Worm (Caenorhabditis elegans) whole organism, late embryonic: ENCODE results near the gene M28.8.

Experiments
- T23F11.4 ChIP-seq: fragments of 200-800 bp; sonication (Bioruptor generic); optimal IDR thresholded peaks from 2 replicates; lab custom pipeline; 2018; ENCODE audit warnings: mild to moderate bottlenecking, missing genetic modification characterization, missing compliant biosample characterization
- ama-1 ChIP-seq: fragments of 150-350 bp; optimal IDR thresholded peaks from 2 replicates; lab custom pipeline; 2014
- ceh-14 ChIP-seq: sonication (generic microtip); optimal IDR thresholded peaks from 2 replicates; lab custom pipeline; 2016; ENCODE audit warnings: missing genotype, missing genetic modification characterization, missing compliant biosample characterization
- ceh-18 ChIP-seq: sonication (generic microtip); optimal IDR thresholded peaks from 2 replicates; lab custom pipeline; 2016; ENCODE audit warnings: missing genetic modification characterization, missing compliant biosample characterization
- ceh-22 ChIP-seq: sonication (generic microtip); optimal IDR thresholded peaks from 2 replicates; lab custom pipeline; 2017; ENCODE audit warnings: missing biosample characterization, missing genetic modification characterization
- ceh-24 ChIP-seq: sonication (generic microtip); optimal IDR thresholded peaks from 2 replicates; lab custom pipeline; 2016; ENCODE audit warnings: mild to moderate bottlenecking, missing genetic modification characterization, missing compliant biosample characterization
- ceh-34 ChIP-seq: sonication (generic microtip); optimal IDR thresholded peaks from 2 replicates; lab custom pipeline; 2016; ENCODE audit warnings: mild to moderate bottlenecking, missing genetic modification characterization, missing compliant biosample characterization
- ceh-45 ChIP-seq: fragments of 200-800 bp; sonication (Bioruptor generic); IDR thresholded peaks from 2 replicates; pipeline ENCODE4 v1.3.6; 2022; ENCODE audit warnings: missing genetic modification reagents, missing genetic modification characterization, missing compliant biosample characterization
- ceh-48 ChIP-seq: sonication (generic microtip); optimal IDR thresholded peaks from 2 replicates; lab custom pipeline; 2016; ENCODE audit warnings: missing genetic modification characterization, inconsistent platforms, missing compliant biosample characterization
- ceh-6 ChIP-seq: fragments of 200-800 bp; sonication (Bioruptor generic); optimal IDR thresholded peaks from 2 replicates; lab custom pipeline; 2018; ENCODE audit warnings: mild to moderate bottlenecking, missing genetic modification characterization, missing compliant biosample characterization
- ceh-9 ChIP-seq: sonication (generic microtip); optimal IDR thresholded peaks from 2 replicates; lab custom pipeline; 2016; ENCODE audit warnings: mild to moderate bottlenecking, missing genetic modification characterization, inconsistent platforms, missing compliant biosample characterization
- che-1 ChIP-seq: sonication (generic microtip); optimal IDR thresholded peaks from 2 replicates; lab custom pipeline; 2016; ENCODE audit warnings: mild to moderate bottlenecking, missing genetic modification characterization, missing compliant biosample characterization
- dmd-4 ChIP-seq: sonication (generic microtip); optimal IDR thresholded peaks from 2 replicates; lab custom pipeline; 2016; ENCODE audit warnings: borderline replicate concordance, missing genetic modification characterization, missing compliant biosample characterization
- elt-2 ChIP-seq: sonication (generic microtip); optimal IDR thresholded peaks from 2 replicates; lab custom pipeline; 2016; ENCODE audit warnings: missing genetic modification reagents, missing genetic modification characterization, missing compliant biosample characterization
- ets-4 ChIP-seq: sonication (generic microtip); optimal IDR thresholded peaks from 2 replicates; lab custom pipeline; 2016; ENCODE audit warnings: missing genetic modification characterization, missing compliant biosample characterization
- eyg-1 ChIP-seq: sonication (generic microtip); optimal IDR thresholded peaks from 2 replicates; lab custom pipeline; 2016; ENCODE audit warnings: missing genotype, missing genetic modification characterization, missing compliant biosample characterization
- fkh-10 ChIP-seq: fragments of 150-350 bp; optimal IDR thresholded peaks from 2 replicates; lab custom pipeline; 2014; ENCODE audit warnings: missing biosample characterization, missing genetic modification reagents, missing genetic modification characterization
- gmeb-2 ChIP-seq: sonication (generic microtip); optimal IDR thresholded peaks from 2 replicates; lab custom pipeline; 2016; ENCODE audit warnings: missing genetic modification characterization, inconsistent platforms, missing compliant biosample characterization
- hlh-15 ChIP-seq: sonication (generic microtip); optimal IDR thresholded peaks from 2 replicates; lab custom pipeline; 2016; ENCODE audit warnings: missing genetic modification characterization, missing compliant biosample characterization
- hlh-30 ChIP-seq: sonication (generic microtip); optimal IDR thresholded peaks from 2 replicates; lab custom pipeline; 2017; ENCODE audit warnings: antibody characterized with exemption, missing genetic modification characterization, missing compliant biosample characterization; ENCODE audit not compliant: insufficient read depth
- lim-6 ChIP-seq: sonication (generic microtip); optimal IDR thresholded peaks from 2 replicates; lab custom pipeline; 2016; ENCODE audit warnings: missing genetic modification characterization, missing compliant biosample characterization
- nhr-232 ChIP-seq: sonication (generic microtip); optimal IDR thresholded peaks from 2 replicates; lab custom pipeline; 2016; ENCODE audit warnings: missing genetic modification characterization, missing compliant biosample characterization
- npax-4 ChIP-seq: sonication (generic microtip); optimal IDR thresholded peaks from 2 replicates; lab custom pipeline; 2016; ENCODE audit warnings: missing genetic modification characterization, missing compliant biosample characterization
- odd-2 ChIP-seq: sonication (generic microtip); optimal IDR thresholded peaks from 2 replicates; lab custom pipeline; 2017; ENCODE audit warnings: antibody characterized with exemption, mild to moderate bottlenecking, missing genetic modification characterization, missing compliant biosample characterization
- pag-3 ChIP-seq: sonication (generic microtip); optimal IDR thresholded peaks from 2 replicates; lab custom pipeline; 2016; ENCODE audit warnings: missing compliant biosample characterization, missing genetic modification characterization, borderline replicate concordance
- pat-9 ChIP-seq: fragments of 200-800 bp; sonication (Bioruptor generic); optimal IDR thresholded peaks from 2 replicates; lab custom pipeline; 2018; ENCODE audit warnings: mild to moderate bottlenecking, missing genetic modification characterization, moderate library complexity, missing compliant biosample characterization
- pax-1 ChIP-seq: fragments of 150-350 bp; optimal IDR thresholded peaks from 2 replicates; lab custom pipeline; 2014; ENCODE audit warnings: missing biosample characterization, missing genetic modification characterization
- pha-2 ChIP-seq: sonication (generic microtip); optimal IDR thresholded peaks from 2 replicates; lab custom pipeline; 2017; ENCODE audit warnings: mild to moderate bottlenecking, missing genetic modification characterization, missing compliant biosample characterization
- pros-1 ChIP-seq: fragments of 150-350 bp; optimal IDR thresholded peaks from 2 replicates; lab custom pipeline; 2014; ENCODE audit warnings: missing biosample characterization, missing genetic modification reagents, missing genetic modification characterization
- rnt-1 ChIP-seq: sonication (generic microtip); optimal IDR thresholded peaks from 2 replicates; lab custom pipeline; 2016; ENCODE audit warnings: missing genetic modification characterization, missing compliant biosample characterization
- sdc-2 ChIP-seq: sonication (generic microtip); optimal IDR thresholded peaks from 2 replicates; lab custom pipeline; 2016; ENCODE audit warnings: missing genotype, missing genetic modification characterization, missing compliant biosample characterization
- syd-9 ChIP-seq: sonication (generic microtip); optimal IDR thresholded peaks from 2 replicates; lab custom pipeline; 2016; ENCODE audit warnings: mild to moderate bottlenecking, missing genetic modification characterization, moderate library complexity, missing compliant biosample characterization
- tbx-7 ChIP-seq: sonication (generic microtip); optimal IDR thresholded peaks from 2 replicates; lab custom pipeline; 2016; ENCODE audit warnings: missing genotype, missing genetic modification characterization, missing compliant biosample characterization
- ttx-3 ChIP-seq: sonication (generic microtip); optimal IDR thresholded peaks from 2 replicates; lab custom pipeline; 2016; ENCODE audit warnings: missing genetic modification reagents, missing genetic modification characterization, missing compliant biosample characterization
- unc-3 ChIP-seq, 2 experiments: fragments of 200-800 bp in 1 of 2; sonication (Bioruptor generic) in 1 of 2; sonication (generic microtip) in 1 of 2; conservative IDR thresholded peaks in 1 of 2; optimal IDR thresholded peaks in 1 of 2; 2 replicates each; pipeline versions ENCODE4 v1.3.6 to Lab custom; 2016 to 2022; ENCODE audit warnings: missing compliant biosample characterization in 2 of 2, missing genetic modification characterization in 2 of 2, missing genetic modification reagents in 1 of 2
- unc-86 ChIP-seq: sonication (generic microtip); optimal IDR thresholded peaks from 2 replicates; lab custom pipeline; 2016; ENCODE audit warnings: missing genetic modification characterization, missing compliant biosample characterization
- ztf-16 ChIP-seq: sonication (generic microtip); optimal IDR thresholded peaks from 2 replicates; lab custom pipeline; 2017; ENCODE audit warnings: missing genetic modification characterization, missing compliant biosample characterization

Gene M28.8

DNA sequence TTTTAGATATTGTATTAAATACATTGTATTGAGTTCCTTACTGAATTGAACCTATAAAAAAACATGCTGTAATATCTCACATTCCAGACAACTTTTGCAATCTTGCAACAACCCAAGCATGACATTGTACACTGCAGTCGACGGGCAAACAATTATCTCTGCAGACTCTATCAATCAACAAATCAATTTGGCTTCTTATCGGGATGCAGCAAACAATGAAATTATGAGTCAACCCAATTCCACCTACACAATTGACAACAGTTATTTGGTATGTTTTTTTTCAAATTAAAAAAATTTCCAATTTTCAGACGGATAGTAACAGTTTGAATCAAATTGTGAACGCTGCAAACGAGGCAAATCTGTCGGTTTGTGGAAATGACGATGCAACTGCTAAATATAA, 2.9 kb downstream of the M28.8 start:
- no peak for TF ChIP-seq rnt-1 (tag; lab: Kevin White, UChicago)
- no peak for TF ChIP-seq eyg-1 (tag; lab: Kevin White, UChicago)
- TF ChIP-seq ceh-24 (tag; lab: Kevin White, UChicago) = no peak
- no peak for TF ChIP-seq ceh-45 (GFP tag; lab: Robert Waterston, UW)
- TF ChIP-seq syd-9 = no peak
- no peak for TF ChIP-seq nhr-232 (tag; lab: Kevin White, UChicago)
- TF ChIP-seq sdc-2 (tag; lab: Kevin White, UChicago) = no peak
- TF ChIP-seq pag-3 (tag; lab: Kevin White, UChicago) = no peak
- TF ChIP-seq ceh-14 (tag; lab: Kevin White, UChicago) = no peak
- TF ChIP-seq gmeb-2 (tag; lab: Kevin White, UChicago) = no peak
- TF ChIP-seq ceh-18 (tag; lab: Kevin White, UChicago) = no peak
- TF ChIP-seq fkh-10 (GFP tag; lab: Kevin White, UChicago) = no peak
- TF ChIP-seq odd-2 (tag; lab: Kevin White, UChicago) = no peak
- TF ChIP-seq hlh-15 = no peak
- no peak for TF ChIP-seq unc-86 (tag; lab: Kevin White, UChicago)

ce11 chrII:10639110-10639509, 11.0 kb downstream of the M28.8 start, which contains the start of gene M28.9:
Gene M28.9, plus strand, starts transcription at chrII:10639410.
- TF ChIP-seq ceh-48 (no peak), lim-6 (no peak), pros-1 (tag; lab: Kevin White, UChicago) (no peak), hlh-30 (tag; lab: Kevin White, UChicago) (no peak), ceh-14 (tag; lab: Kevin White, UChicago) (no peak), tbx-7 (no peak), ceh-18 (tag; lab: Kevin White, UChicago) (no peak), odd-2 (tag; lab: Kevin White, UChicago) (no peak), pax-1 (no peak), ceh-9 (tag; lab: Kevin White, UChicago) (no peak), syd-9 (no peak), elt-2 (no peak), pha-2 (no peak), ceh-34 (tag; lab: Kevin White, UChicago) (no peak), ztf-16 (tag; lab: Kevin White, UChicago) (no peak), npax-4 (tag; lab: Kevin White, UChicago) (no peak), nhr-232 (tag; lab: Kevin White, UChicago) (no peak), pat-9 (tag; lab: Kevin White, UChicago) (no peak)

- TF ChIP-seq ama-1 (lab: Kevin White, UChicago) (no peak), odd-2 (tag; lab: Kevin White, UChicago) (no peak), eyg-1 (tag; lab: Kevin White, UChicago) (no peak), ceh-18 (tag; lab: Kevin White, UChicago) (no peak), elt-2 (no peak), ets-4 (tag; lab: Kevin White, UChicago) (no peak), dmd-4 (no peak), tbx-7 (no peak)
These were observed 15.3 kb downstream of the M28.8 start, which contains the start of gene M28.4 for ce11 chrII:10643403-10643802. Gene M28.4, plus strand, starts transcription at chrII:10643703.

DNA sequence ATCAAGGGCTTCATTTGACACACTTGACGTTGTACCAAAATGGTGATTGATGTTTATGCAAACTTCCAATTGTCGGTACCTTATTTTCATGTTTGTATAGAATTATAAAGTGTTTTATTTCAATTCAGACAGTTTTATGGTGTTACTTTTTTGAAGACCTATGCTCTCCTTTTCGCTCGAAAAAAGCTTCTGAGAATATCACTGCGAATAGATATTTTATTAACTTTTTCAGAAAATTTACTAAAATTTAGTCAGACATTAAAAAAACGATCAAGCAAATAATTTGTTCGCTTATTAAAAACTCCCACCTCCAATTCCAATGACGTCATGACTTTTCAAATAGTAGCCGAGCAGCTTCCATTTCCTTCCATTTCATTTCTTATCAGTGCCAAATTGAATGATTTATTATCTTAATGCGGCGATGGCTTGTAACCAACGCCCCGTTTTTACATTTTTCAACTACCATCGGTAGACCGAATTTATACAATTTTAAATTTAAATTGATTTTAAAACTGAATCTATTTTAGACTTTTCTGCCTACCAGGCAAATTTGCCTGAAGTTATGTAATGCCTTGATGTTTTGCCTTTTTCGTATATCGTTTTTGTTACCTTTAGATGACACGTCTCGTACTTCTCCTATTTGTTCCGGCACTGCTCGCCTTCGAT, 19.0 kb downstream of the M28.8 start, which contains the start of gene M28.10:
M28.10 (plus strand) TSS at position 616 of the 666 bp plus-strand sequence.
- TF ChIP-seq odd-2 (tag; lab: Kevin White, UChicago) = no peak
- TF ChIP-seq nhr-232 (tag; lab: Kevin White, UChicago) = no peak
- no peak for TF ChIP-seq lim-6
- no peak for TF ChIP-seq ets-4 (tag; lab: Kevin White, UChicago)
- no peak for TF ChIP-seq T23F11.4
- no peak for TF ChIP-seq ceh-6 (GFP tag; lab: Kevin White, UChicago)
- no peak for TF ChIP-seq ceh-22 (tag; lab: Kevin White, UChicago)
- TF ChIP-seq ceh-24 (tag; lab: Kevin White, UChicago) = no peak
- no peak for TF ChIP-seq pha-2
- TF ChIP-seq ama-1 (lab: Kevin White, UChicago) = no peak
- no peak for TF ChIP-seq npax-4 (tag; lab: Kevin White, UChicago)
- no peak for TF ChIP-seq unc-3 (GFP tag; conservative IDR thresholded peaks at IDR 0.05; lab: Robert Waterston, UW)
- TF ChIP-seq unc-3 (tag; optimal IDR thresholded peaks at IDR 0.05; lab: Kevin White, UChicago) = no peak
- TF ChIP-seq ttx-3 = no peak
- TF ChIP-seq syd-9 = no peak
- TF ChIP-seq che-1 (tag; lab: Kevin White, UChicago) = no peak
- no peak for TF ChIP-seq pros-1 (tag; lab: Kevin White, UChicago)
